Fruit fly (Drosophila melanogaster) whole organism, embryonic: ENCODE results near the gene Mct1.

Experiments
- Adf1 ChIP-seq: fragments of 200-800 bp; sonication (Bioruptor generic); IDR thresholded peaks from 2 replicates; pipeline ENCODE4 v1.3.6; 2022; ENCODE audit warnings: missing biosample characterization, missing genetic modification characterization
- CG10209 ChIP-seq: fragments of 200-800 bp; sonication (Bioruptor generic); optimal IDR thresholded peaks from 3 replicates; lab custom pipeline; 2017; ENCODE audit warnings: missing biosample characterization, mild to moderate bottlenecking, missing genetic modification characterization, missing genetic modification reagents
- CG10462 ChIP-seq: fragments of 200-800 bp; sonication (Bioruptor generic); optimal IDR thresholded peaks from 2 replicates; lab custom pipeline; 2016; ENCODE audit warnings: missing biosample characterization, missing genetic modification characterization
- CG11085 ChIP-seq: fragments of 200-800 bp; sonication (Bioruptor generic); IDR thresholded peaks from 2 replicates; pipeline ENCODE4 v1.3.6; 2022; ENCODE audit warnings: missing biosample characterization, missing genetic modification characterization
- CG12071 ChIP-seq: fragments of 200-800 bp; sonication (Bioruptor generic); optimal IDR thresholded peaks from 3 replicates; lab custom pipeline; 2018; ENCODE audit warnings: missing biosample characterization, mild to moderate bottlenecking, missing genetic modification characterization
- CG12236 ChIP-seq: fragments of 200-800 bp; sonication (Bioruptor generic); optimal IDR thresholded peaks from 2 replicates; lab custom pipeline; 2016; ENCODE audit warnings: missing biosample characterization, missing genetic modification characterization
- CG1233 ChIP-seq: fragments of 200-800 bp; sonication (Bioruptor generic); optimal IDR thresholded peaks from 4 replicates; lab custom pipeline; 2018; ENCODE audit warnings: missing biosample characterization, mild to moderate bottlenecking, missing genetic modification characterization
- CG12744 ChIP-seq: fragments of 200-800 bp; sonication (Bioruptor generic); optimal IDR thresholded peaks from 2 replicates; lab custom pipeline; 2016; ENCODE audit warnings: missing biosample characterization, missing genetic modification characterization
- CG14441 ChIP-seq: fragments of 200-800 bp; sonication (Bioruptor generic); IDR thresholded peaks from 2 replicates; pipeline ENCODE4 v1.3.6; 2022; ENCODE audit warnings: missing biosample characterization, missing genetic modification characterization
- CG15073 ChIP-seq: fragments of 200-800 bp; sonication (Bioruptor generic); optimal IDR thresholded peaks from 2 replicates; lab custom pipeline; 2016; ENCODE audit warnings: missing biosample characterization, missing genetic modification characterization
- CG1602 ChIP-seq: fragments of 200-800 bp; sonication (Bioruptor generic); optimal IDR thresholded peaks from 3 replicates; lab custom pipeline; 2016; ENCODE audit warnings: missing biosample characterization, missing genetic modification characterization
- CG16779 ChIP-seq: fragments of 200-800 bp; sonication (Bioruptor generic); IDR thresholded peaks from 2 replicates; pipeline ENCODE4 v1.3.6; 2022; ENCODE audit warnings: missing biosample characterization, missing genetic modification characterization
- CG17912 ChIP-seq: fragments of 200-800 bp; sonication (Bioruptor generic); optimal IDR thresholded peaks from 2 replicates; lab custom pipeline; 2018; ENCODE audit warnings: missing biosample characterization, mild to moderate bottlenecking, missing genetic modification characterization
- CG18599 ChIP-seq: fragments of 200-800 bp; sonication (Bioruptor generic); optimal IDR thresholded peaks from 3 replicates; lab custom pipeline; 2017; ENCODE audit warnings: missing biosample characterization, missing genetic modification characterization, mild to moderate bottlenecking, moderate library complexity, missing genetic modification reagents
- CG31365 ChIP-seq: fragments of 200-800 bp; sonication (Bioruptor generic); optimal IDR thresholded peaks from 2 replicates; lab custom pipeline; 2018; ENCODE audit warnings: missing biosample characterization, mild to moderate bottlenecking, missing genetic modification characterization
- CG33213 ChIP-seq: fragments of 200-800 bp; sonication (Bioruptor generic); optimal IDR thresholded peaks from 3 replicates; lab custom pipeline; 2016; ENCODE audit warnings: missing biosample characterization, missing genetic modification characterization
- CG33557 ChIP-seq: fragments of 200-800 bp; sonication (Bioruptor generic); optimal IDR thresholded peaks from 2 replicates; lab custom pipeline; 2019; ENCODE audit warnings: missing biosample characterization, mild to moderate bottlenecking, missing genetic modification characterization, moderate library complexity
- CG4328 ChIP-seq: fragments of 200-800 bp; sonication (Bioruptor generic); optimal IDR thresholded peaks from 3 replicates; lab custom pipeline; 2017; ENCODE audit warnings: missing biosample characterization, missing genetic modification reagents, missing genetic modification characterization
- CG6654 ChIP-seq: fragments of 200-800 bp; sonication (Bioruptor generic); optimal IDR thresholded peaks from 2 replicates; lab custom pipeline; 2017; ENCODE audit warnings: missing biosample characterization, mild to moderate bottlenecking, missing genetic modification characterization
- CG6689 ChIP-seq: fragments of 200-800 bp; sonication (Bioruptor generic); IDR thresholded peaks from 2 replicates; pipeline ENCODE4 v1.3.6; 2022; ENCODE audit warnings: missing biosample characterization, missing genetic modification characterization
- CG7786 ChIP-seq: fragments of 200-800 bp; sonication (Bioruptor generic); optimal IDR thresholded peaks from 2 replicates; lab custom pipeline; 2016; ENCODE audit warnings: missing biosample characterization, missing genetic modification characterization
- CG9215 ChIP-seq: fragments of 200-800 bp; sonication (Bioruptor generic); IDR thresholded peaks from 2 replicates; pipeline ENCODE4 v1.3.6; 2022; ENCODE audit warnings: missing biosample characterization, missing genetic modification characterization
- CG9609 ChIP-seq: fragments of 200-800 bp; sonication (Bioruptor generic); optimal IDR thresholded peaks from 3 replicates; lab custom pipeline; 2016; ENCODE audit warnings: missing biosample characterization, missing genetic modification characterization
- Chrac-16 ChIP-seq: fragments of 200-800 bp; sonication (Bioruptor generic); optimal IDR thresholded peaks from 3 replicates; lab custom pipeline; 2016; ENCODE audit warnings: missing biosample characterization, missing genetic modification characterization
- Hand ChIP-seq: fragments of 200-800 bp; sonication (Bioruptor generic); optimal IDR thresholded peaks from 2 replicates; lab custom pipeline; 2017; ENCODE audit warnings: mild to moderate bottlenecking, missing biosample characterization, missing genetic modification reagents, missing genetic modification characterization
- Hr39 ChIP-seq: fragments of >200 bp; optimal IDR thresholded peaks from 2 replicates; lab custom pipeline; 2017
- Mad ChIP-seq: fragments of 200-800 bp; sonication (Bioruptor generic); optimal IDR thresholded peaks from 2 replicates; lab custom pipeline; 2016; ENCODE audit warnings: missing biosample characterization, missing genetic modification characterization
- Med ChIP-seq: fragments of 200-800 bp; sonication (Bioruptor generic); peaks from one replicate; lab custom pipeline; 2016; ENCODE audit warnings: missing biosample characterization, missing genetic modification characterization, mild to moderate bottlenecking, inconsistent platforms, moderate library complexity
- Nf-YA ChIP-seq: fragments of 200-800 bp; sonication (Bioruptor generic); IDR thresholded peaks from 2 replicates; pipeline ENCODE4 v1.3.6; 2022; ENCODE audit warnings: missing biosample characterization, missing genetic modification characterization
- Optix ChIP-seq: fragments of 200-800 bp; sonication (Bioruptor generic); IDR thresholded peaks from 3 replicates; pipeline ENCODE4 v1.3.6; 2022; ENCODE audit warnings: missing biosample characterization, missing genetic modification characterization
- Poxn ChIP-seq: fragments of 200-800 bp; sonication (Bioruptor generic); IDR thresholded peaks from 2 replicates; pipeline ENCODE4 v1.3.6; 2022; ENCODE audit warnings: missing biosample characterization, missing genetic modification characterization
- Sox102F ChIP-seq: fragments of 200-800 bp; sonication (Bioruptor generic); optimal IDR thresholded peaks from 2 replicates; lab custom pipeline; 2018; ENCODE audit warnings: missing biosample characterization, mild to moderate bottlenecking, missing genetic modification characterization, moderate library complexity
- Taf1 ChIP-seq: fragments of 200-800 bp; sonication (Bioruptor generic); IDR thresholded peaks from 2 replicates; pipeline ENCODE4 v1.3.6; 2022; ENCODE audit warnings: missing biosample characterization, missing genetic modification characterization
- Trl ChIP-seq, 3 experiments: fragments of >200 bp in 2 of 3; fragments of 200-800 bp in 1 of 3; sonication (Bioruptor generic) in 1 of 3; optimal IDR thresholded peaks; 2 replicates in 1 of 3; 3 replicates in 2 of 3; lab custom pipeline; 2016 to 2017; ENCODE audit warnings: missing biosample characterization in 1 of 3, missing genetic modification characterization in 1 of 3
- aop ChIP-seq: fragments of 200-800 bp; sonication (Bioruptor generic); IDR thresholded peaks from 2 replicates; pipeline ENCODE4 v1.3.6; 2022; ENCODE audit warnings: missing biosample characterization, missing genetic modification characterization
- bowl ChIP-seq: fragments of 200-800 bp; sonication (Bioruptor generic); IDR thresholded peaks from 2 replicates; pipeline ENCODE4 v1.3.6; 2022; ENCODE audit warnings: missing biosample characterization, missing genetic modification characterization
- chn ChIP-seq: fragments of 200-800 bp; sonication (Bioruptor generic); optimal IDR thresholded peaks from 2 replicates; lab custom pipeline; 2016; ENCODE audit warnings: missing biosample characterization, missing genetic modification characterization
- crp ChIP-seq, 2 experiments: fragments of 200-800 bp; sonication (Bioruptor generic); optimal IDR thresholded peaks; 2 replicates in 1 of 2; 3 replicates in 1 of 2; lab custom pipeline; 2017; ENCODE audit warnings: missing biosample characterization in 2 of 2, missing genetic modification characterization in 2 of 2, mild to moderate bottlenecking in 1 of 2, moderate library complexity in 1 of 2
- danr ChIP-seq: fragments of 200-800 bp; sonication (Bioruptor generic); IDR thresholded peaks from 2 replicates; pipeline ENCODE4 v1.3.6; 2022; ENCODE audit warnings: missing biosample characterization, missing genetic modification characterization
- ems ChIP-seq: fragments of 200-800 bp; sonication (Bioruptor generic); optimal IDR thresholded peaks from 3 replicates; lab custom pipeline; 2016; ENCODE audit warnings: missing biosample characterization, missing genetic modification characterization
- esg ChIP-seq: fragments of 200-800 bp; sonication (Bioruptor generic); conservative IDR thresholded peaks from 2 replicates; pipeline ENCODE4 v1.3.6; 2022; ENCODE audit warnings: missing biosample characterization, missing genetic modification characterization
- h ChIP-seq: fragments of >200 bp; optimal IDR thresholded peaks from 2 replicates; lab custom pipeline; 2017
- kah ChIP-seq: fragments of 200-800 bp; sonication (Bioruptor generic); optimal IDR thresholded peaks from 2 replicates; lab custom pipeline; 2018; ENCODE audit warnings: missing biosample characterization, mild to moderate bottlenecking, missing genetic modification characterization
- nau ChIP-seq: fragments of 200-800 bp; sonication (Bioruptor generic); optimal IDR thresholded peaks from 3 replicates; lab custom pipeline; 2017; ENCODE audit warnings: missing biosample characterization, mild to moderate bottlenecking, missing genetic modification characterization, missing genetic modification reagents
- oc ChIP-seq: fragments of 200-800 bp; sonication (Bioruptor generic); optimal IDR thresholded peaks from 2 replicates; lab custom pipeline; 2018; ENCODE audit warnings: missing biosample characterization, mild to moderate bottlenecking, missing genetic modification characterization, moderate library complexity
- onecut ChIP-seq: fragments of 200-800 bp; sonication (Bioruptor generic); IDR thresholded peaks from 2 replicates; pipeline ENCODE4 v1.3.6; 2022; ENCODE audit warnings: missing biosample characterization, missing genetic modification characterization
- pho ChIP-seq: fragments of 200-800 bp; sonication (Bioruptor generic); optimal IDR thresholded peaks from 2 replicates; lab custom pipeline; 2016; ENCODE audit warnings: missing biosample characterization, missing genetic modification characterization
- repo ChIP-seq: fragments of 200-800 bp; sonication (Bioruptor generic); optimal IDR thresholded peaks from 2 replicates; lab custom pipeline; 2016; ENCODE audit warnings: missing biosample characterization, missing genetic modification characterization
- sob ChIP-seq: fragments of 200-800 bp; sonication (Bioruptor generic); IDR thresholded peaks from 2 replicates; pipeline ENCODE4 v1.3.6; 2022; ENCODE audit warnings: missing biosample characterization, missing genetic modification characterization
- tin ChIP-seq: fragments of 200-800 bp; sonication (Bioruptor generic); optimal IDR thresholded peaks from 3 replicates; lab custom pipeline; 2016; ENCODE audit warnings: missing biosample characterization, missing genetic modification characterization
- vnd ChIP-seq: fragments of 200-800 bp; sonication (Bioruptor generic); IDR thresholded peaks from 3 replicates; pipeline ENCODE4 v1.3.6; 2022; ENCODE audit warnings: missing biosample characterization, missing genetic modification characterization; ENCODE audit not compliant: partially characterized antibody
- vvl ChIP-seq: fragments of 200-800 bp; sonication (Bioruptor generic); IDR thresholded peaks from 2 replicates; pipeline ENCODE4 v1.3.6; 2022; ENCODE audit warnings: missing biosample characterization, missing genetic modification characterization
- zfh2 ChIP-seq: fragments of 200-800 bp; sonication (Bioruptor generic); optimal IDR thresholded peaks from 2 replicates; lab custom pipeline; 2016; ENCODE audit warnings: missing biosample characterization, missing genetic modification characterization

The Mct1 gene

DNA sequence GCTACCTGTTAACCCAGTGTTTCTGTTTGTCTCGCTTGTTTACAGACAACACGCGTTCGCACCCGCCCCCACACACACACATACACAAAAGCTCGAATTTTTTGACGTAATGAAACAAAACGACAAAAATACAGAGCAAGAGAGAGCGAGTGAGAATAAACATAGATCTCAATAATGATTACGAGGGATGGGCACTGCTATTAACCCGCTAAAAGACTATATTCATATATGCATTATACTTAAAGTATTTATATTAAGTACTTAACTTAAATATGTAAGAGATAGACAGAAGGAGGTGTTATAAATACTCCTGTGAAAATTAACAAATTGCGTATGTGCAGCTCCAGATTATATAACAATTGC is 47.2 kb upstream of the Mct1 start (continued):
- no peak for TF ChIP-seq Nf-YA (GFP tag; lab: Robert Waterston, UW)
- no peak for TF ChIP-seq CG7786 (GFP tag; lab: Kevin White, UChicago)
- no peak for TF ChIP-seq vnd (GFP tag; lab: Robert Waterston, UW)
- no peak for TF ChIP-seq Hr39
- peak; percentile 34 for TF ChIP-seq Hand (GFP tag; lab: Kevin White, UChicago)
- peak; percentile 50 for TF ChIP-seq Sox102F (GFP tag; lab: Kevin White, UChicago)
- no peak for TF ChIP-seq bowl
- no peak for TF ChIP-seq CG6654 (GFP tag; lab: Kevin White, UChicago)
- TF ChIP-seq ems (GFP tag; lab: Kevin White, UChicago), result no peak
- peak; percentile 10 for TF ChIP-seq pho (GFP tag; lab: Kevin White, UChicago)
- peak; percentile 2 for TF ChIP-seq CG4328
- peak; percentile 88 for TF ChIP-seq Med
- TF ChIP-seq CG12236 (GFP tag; lab: Kevin White, UChicago), result no peak
- no peak for TF ChIP-seq CG10462 (GFP tag; lab: Kevin White, UChicago)
- peak; percentile 79 for TF ChIP-seq CG17912
- peak; percentile 22 for TF ChIP-seq CG33213
- no peak for TF ChIP-seq CG16779 (GFP tag; lab: Robert Waterston, UW)
- TF ChIP-seq CG10209 (GFP tag; lab: Kevin White, UChicago), result peak; percentile 55
- TF ChIP-seq CG18599, result peak; percentile 72
- TF ChIP-seq aop (GFP tag; lab: Robert Waterston, UW), result no peak
- peak; percentile 34; the same call in 1 of the 2 replicates for TF ChIP-seq onecut (GFP tag; lab: Robert Waterston, UW)
- no peak for TF ChIP-seq Chrac-16 (GFP tag; lab: Kevin White, UChicago)
- no peak for TF ChIP-seq zfh2 (GFP tag; lab: Kevin White, UChicago)
- TF ChIP-seq CG6689 (GFP tag; lab: Robert Waterston, UW), result peak; percentile 43
- TF ChIP-seq Adf1 (GFP tag; lab: Robert Waterston, UW), result no peak
- peak; percentile 79 for TF ChIP-seq kah
- no peak for TF ChIP-seq h (lab: Kevin White, UChicago)
- TF ChIP-seq CG11085 (GFP tag; lab: Robert Waterston, UW), result 0 out of 2 replicates have a peak, but pooled peaks have one; percentile 15
- no peak for TF ChIP-seq crp (GFP tag; optimal IDR thresholded peaks at IDR 0.05; lab: Kevin White, UChicago)
- TF ChIP-seq Optix (GFP tag; lab: Robert Waterston, UW), result no peak
- peak; percentile 21 for TF ChIP-seq Mad
- peak; percentile 62 for TF ChIP-seq nau (GFP tag; lab: Kevin White, UChicago)
- TF ChIP-seq Taf1, result no peak
- no peak for TF ChIP-seq CG14441 (GFP tag; lab: Robert Waterston, UW)
- no peak for TF ChIP-seq CG33557
- TF ChIP-seq CG9609 (GFP tag; lab: Kevin White, UChicago), result no peak
- no peak for TF ChIP-seq tin (GFP tag; lab: Kevin White, UChicago)
- no peak for TF ChIP-seq repo (GFP tag; lab: Kevin White, UChicago)
- no peak for TF ChIP-seq Poxn
- TF ChIP-seq vvl (GFP tag; lab: Robert Waterston, UW), result peak; percentile 64
- peak; percentile 23; the same call in 1 of the 2 replicates for TF ChIP-seq CG9215 (GFP tag; lab: Robert Waterston, UW)
- no peak for TF ChIP-seq CG15073 (GFP tag; lab: Kevin White, UChicago)
- no peak for TF ChIP-seq Trl (optimal IDR thresholded peaks at IDR 0.05; lab: Kevin White, UChicago)
- TF ChIP-seq Trl (GFP tag; optimal IDR thresholded peaks at IDR 0.05; lab: Kevin White, UChicago), result peak; percentile 43
- TF ChIP-seq CG31365, result peak; percentile 53
- TF ChIP-seq CG12071 (GFP tag; lab: Kevin White, UChicago), result peak; percentile 61
- TF ChIP-seq esg (GFP tag; lab: Robert Waterston, UW), result no peak
- TF ChIP-seq sob (GFP tag; lab: Robert Waterston, UW), result peak; percentile 55; the same call in 1 of the 2 replicates
- peak; percentile 60 for TF ChIP-seq CG1233 (GFP tag; lab: Kevin White, UChicago)
- no peak for TF ChIP-seq CG12744 (GFP tag; lab: Kevin White, UChicago)
- no peak for TF ChIP-seq danr (GFP tag; lab: Robert Waterston, UW)
- no peak for TF ChIP-seq CG1602 (GFP tag; lab: Kevin White, UChicago)
- TF ChIP-seq chn (GFP tag; lab: Kevin White, UChicago), result no peak
- no peak for TF ChIP-seq oc (tag; lab: Kevin White, UChicago)
